Worm (Caenorhabditis elegans) whole organism, midembryonic: Measurements from ENCODE around the gene str-39.

Source experiments
- T22C8.4 ChIP-seq: fragments of 200-800 bp; sonication (Bioruptor generic); IDR thresholded peaks from 2 replicates; pipeline ENCODE4 v1.3.6; 2022; ENCODE audit warnings: missing genetic modification characterization, missing compliant biosample characterization
- cog-1 ChIP-seq: sonication (generic microtip); optimal IDR thresholded peaks from 2 replicates; lab custom pipeline; 2016; ENCODE audit warnings: missing genetic modification characterization, missing compliant biosample characterization
- flt-1 ChIP-seq: fragments of 200-800 bp; sonication (Bioruptor generic); IDR thresholded peaks from 2 replicates; pipeline ENCODE4 v1.3.6; 2022; ENCODE audit warnings: missing genetic modification characterization, missing compliant biosample characterization
- klf-2 ChIP-seq: fragments of 200-800 bp; sonication (Bioruptor generic); conservative IDR thresholded peaks from 2 replicates; pipeline ENCODE4 v1.3.6; 2022; ENCODE audit warnings: missing genetic modification reagents, missing genetic modification characterization, missing compliant biosample characterization
- med-1 ChIP-seq: sonication (generic microtip); optimal IDR thresholded peaks from 2 replicates; lab custom pipeline; 2017; ENCODE audit warnings: missing genetic modification characterization, mild to moderate bottlenecking, missing compliant biosample characterization, antibody characterized with exemption, missing genetic modification reagents; ENCODE audit not compliant: insufficient read depth
- ref-1 ChIP-seq: fragments of 200-800 bp; sonication (Bioruptor generic); conservative IDR thresholded peaks from 2 replicates; pipeline ENCODE4 v1.3.6; 2022; ENCODE audit warnings: missing genetic modification reagents, missing genetic modification characterization, missing compliant biosample characterization
- tab-1 ChIP-seq: fragments of 200-800 bp; sonication (Bioruptor generic); IDR thresholded peaks from 2 replicates; pipeline ENCODE4 v1.3.6; 2022; ENCODE audit warnings: missing genetic modification characterization, missing compliant biosample characterization
- ztf-23 ChIP-seq: fragments of 200-800 bp; sonication (Bioruptor generic); IDR thresholded peaks from 2 replicates; pipeline ENCODE4 v1.3.6; 2022; ENCODE audit warnings: missing genetic modification reagents, missing genetic modification characterization, missing compliant biosample characterization
- ztf-29 ChIP-seq: fragments of 200-800 bp; sonication (Bioruptor generic); IDR thresholded peaks from 2 replicates; pipeline ENCODE4 v1.3.6; 2022; ENCODE audit warnings: missing genetic modification reagents, missing genetic modification characterization, missing compliant biosample characterization

str-39 gene

ce11 chrV:2861505-2861904 lies 18.2 kb downstream of the str-39 start, which contains the start of gene srh-270:
srh-270 (minus strand) TSS chrV:2861605.
- no peak for TF ChIP-seq cog-1 (tag; lab: Kevin White, UChicago)
- TF ChIP-seq med-1 (GFP tag; lab: Kevin White, UChicago), result no peak
- no peak for TF ChIP-seq tab-1 (GFP tag; lab: Robert Waterston, UW)
- TF ChIP-seq flt-1 (GFP tag; lab: Robert Waterston, UW), result no peak
- TF ChIP-seq ref-1 (GFP tag; lab: Robert Waterston, UW), result no peak
- TF ChIP-seq T22C8.4 (GFP tag; lab: Robert Waterston, UW), result no peak
- TF ChIP-seq ztf-29 (GFP tag; lab: Robert Waterston, UW), result no peak
- no peak for TF ChIP-seq klf-2 (GFP tag; lab: Robert Waterston, UW)

ce11 chrV:2859738-2860137 lies 20.0 kb downstream of the str-39 start, which contains the start of gene srj-54:
srj-54 (minus strand) TSS chrV:2859838.
- TF ChIP-seq ref-1 (GFP tag; lab: Robert Waterston, UW), result no peak

- TF ChIP-seq med-1 (GFP tag; lab: Kevin White, UChicago) (no peak), ref-1 (GFP tag; lab: Robert Waterston, UW) (no peak), ztf-23 (no peak), tab-1 (GFP tag; lab: Robert Waterston, UW) (no peak), ztf-29 (GFP tag; lab: Robert Waterston, UW) (no peak), T22C8.4 (GFP tag; lab: Robert Waterston, UW) (no peak), flt-1 (GFP tag; lab: Robert Waterston, UW) (no peak), klf-2 (GFP tag; lab: Robert Waterston, UW) (no peak), cog-1 (tag; lab: Kevin White, UChicago) (no peak)
Observed at ce11 chrV:2857842-2858241, 21.9 kb downstream of the str-39 start, which contains the start of gene srj-55. srj-55 (minus strand) TSS chrV:2857942.

ce11 chrV:2855473-2855872 lies 24.2 kb downstream of the str-39 start, which contains the start of gene srj-57:
srj-57 (minus strand) TSS chrV:2855573.
- no peak for TF ChIP-seq ref-1 (GFP tag; lab: Robert Waterston, UW)
- no peak for TF ChIP-seq ztf-23
- TF ChIP-seq med-1 (GFP tag; lab: Kevin White, UChicago), result no peak
- TF ChIP-seq flt-1 (GFP tag; lab: Robert Waterston, UW), result no peak
- TF ChIP-seq cog-1 (tag; lab: Kevin White, UChicago), result no peak

ce11 chrV:2849071-2849470 lies 30.6 kb downstream of the str-39 start, which contains the start of gene ugt-53:
ugt-53 (plus strand) TSS chrV:2849343.
- TF ChIP-seq T22C8.4 (GFP tag; lab: Robert Waterston, UW), result no peak
- TF ChIP-seq ztf-29 (GFP tag; lab: Robert Waterston, UW), result no peak
- no peak for TF ChIP-seq cog-1 (tag; lab: Kevin White, UChicago)
- TF ChIP-seq med-1 (GFP tag; lab: Kevin White, UChicago), result no peak
- no peak for TF ChIP-seq flt-1 (GFP tag; lab: Robert Waterston, UW)
- TF ChIP-seq klf-2 (GFP tag; lab: Robert Waterston, UW), result no peak
- no peak for TF ChIP-seq ztf-23
- no peak for TF ChIP-seq tab-1 (GFP tag; lab: Robert Waterston, UW)
- no peak for TF ChIP-seq ref-1 (GFP tag; lab: Robert Waterston, UW)

ce11 chrV:2848290-2848937 lies 31.3 kb downstream of the str-39 start, which contains the start of gene srj-49:
srj-49 (minus strand) TSS chrV:2848340.
- no peak for TF ChIP-seq med-1 (GFP tag; lab: Kevin White, UChicago)

ce11 chrV:2845771-2846170 lies 33.9 kb downstream of the str-39 start, which contains the start of gene srj-44:
srj-44 (minus strand) TSS chrV:2845871.
- TF ChIP-seq ztf-29 (GFP tag; lab: Robert Waterston, UW), result no peak
- no peak for TF ChIP-seq klf-2 (GFP tag; lab: Robert Waterston, UW)
- no peak for TF ChIP-seq cog-1 (tag; lab: Kevin White, UChicago)
- no peak for TF ChIP-seq tab-1 (GFP tag; lab: Robert Waterston, UW)
- no peak for TF ChIP-seq ztf-23
- no peak for TF ChIP-seq flt-1 (GFP tag; lab: Robert Waterston, UW)
- TF ChIP-seq med-1 (GFP tag; lab: Kevin White, UChicago), result no peak
- TF ChIP-seq ref-1 (GFP tag; lab: Robert Waterston, UW), result no peak
- no peak for TF ChIP-seq T22C8.4 (GFP tag; lab: Robert Waterston, UW)

ce11 chrV:2836501-2836900 lies 43.2 kb downstream of the str-39 start, which contains the start of gene srj-45:
srj-45 (minus strand) TSS chrV:2836601.
- no peak for TF ChIP-seq cog-1 (tag; lab: Kevin White, UChicago)
- no peak for TF ChIP-seq med-1 (GFP tag; lab: Kevin White, UChicago)
- TF ChIP-seq ztf-29 (GFP tag; lab: Robert Waterston, UW), result no peak
- TF ChIP-seq ztf-23, result no peak
- no peak for TF ChIP-seq klf-2 (GFP tag; lab: Robert Waterston, UW)
- TF ChIP-seq T22C8.4 (GFP tag; lab: Robert Waterston, UW), result no peak
- TF ChIP-seq flt-1 (GFP tag; lab: Robert Waterston, UW), result no peak
- TF ChIP-seq tab-1 (GFP tag; lab: Robert Waterston, UW), result no peak
- no peak for TF ChIP-seq ref-1 (GFP tag; lab: Robert Waterston, UW)

- TF ChIP-seq flt-1 (GFP tag; lab: Robert Waterston, UW), result no peak
- no peak for TF ChIP-seq T22C8.4 (GFP tag; lab: Robert Waterston, UW)
- no peak for TF ChIP-seq ref-1 (GFP tag; lab: Robert Waterston, UW)
- TF ChIP-seq klf-2 (GFP tag; lab: Robert Waterston, UW), result no peak
- no peak for TF ChIP-seq tab-1 (GFP tag; lab: Robert Waterston, UW)
- no peak for TF ChIP-seq med-1 (GFP tag; lab: Kevin White, UChicago)
- no peak for TF ChIP-seq ztf-23
Observed at ce11 chrV:2832666-2833065, 47.0 kb downstream of the str-39 start, which contains the start of gene srj-50. srj-50 (plus strand) TSS chrV:2832966.
